Worm (Caenorhabditis elegans) whole organism, young adult: ENCODE data around the gene glb-4.

Source experiments
- B0261.1 ChIP-seq: sonication (generic microtip); optimal IDR thresholded peaks from 2 replicates; lab custom pipeline; 2016; ENCODE audit warnings: mild to moderate bottlenecking, missing genetic modification characterization, moderate library complexity, missing compliant biosample characterization
- F33H1.4 ChIP-seq: fragments of 200-800 bp; sonication (Bioruptor generic); IDR thresholded peaks from 2 replicates; pipeline ENCODE4 v1.3.6; 2022; ENCODE audit warnings: missing genetic modification reagents, missing genetic modification characterization, missing compliant biosample characterization
- F55B11.4 ChIP-seq: sonication (generic microtip); optimal IDR thresholded peaks from 2 replicates; lab custom pipeline; 2016; ENCODE audit warnings: missing compliant biosample characterization, missing genetic modification characterization, borderline replicate concordance; ENCODE audit not compliant: insufficient read depth
- K12H6.12 ChIP-seq: fragments of 200-800 bp; sonication (Bioruptor generic); optimal IDR thresholded peaks from 2 replicates; lab custom pipeline; 2018; ENCODE audit warnings: mild to moderate bottlenecking, missing genetic modification characterization, missing compliant biosample characterization
- Y53F4B.3 ChIP-seq: fragments of 200-800 bp; sonication (Bioruptor generic); IDR thresholded peaks from 2 replicates; pipeline ENCODE4 v1.3.6; 2022; ENCODE audit warnings: missing genetic modification reagents, missing genetic modification characterization, missing compliant biosample characterization
- Y53G8AR.9 ChIP-seq: fragments of 200-800 bp; sonication (Bioruptor generic); conservative IDR thresholded peaks from 2 replicates; pipeline ENCODE4 v1.3.6; 2022; ENCODE audit warnings: missing genetic modification reagents, missing genetic modification characterization, missing compliant biosample characterization
- ZK185.1 ChIP-seq: sonication (generic microtip); optimal IDR thresholded peaks from 2 replicates; lab custom pipeline; 2016; ENCODE audit warnings: mild to moderate bottlenecking, missing genetic modification characterization, missing compliant biosample characterization; ENCODE audit not compliant: poor library complexity, severe bottlenecking
- attf-3 ChIP-seq: fragments of 200-800 bp; sonication (Bioruptor generic); conservative IDR thresholded peaks from 2 replicates; pipeline ENCODE4 v1.3.6; 2022; ENCODE audit warnings: missing genetic modification reagents, missing genetic modification characterization, missing compliant biosample characterization
- bed-1 ChIP-seq: fragments of 200-800 bp; sonication (Bioruptor generic); IDR thresholded peaks from 2 replicates; pipeline ENCODE4 v1.3.6; 2022; ENCODE audit warnings: missing genetic modification reagents, missing genetic modification characterization, missing compliant biosample characterization
- ccch-3 ChIP-seq: fragments of 200-800 bp; sonication (Bioruptor generic); optimal IDR thresholded peaks from 2 replicates; lab custom pipeline; 2018; ENCODE audit warnings: mild to moderate bottlenecking, missing genetic modification characterization, missing compliant biosample characterization
- cebp-1 ChIP-seq, 2 experiments: fragments of 200-800 bp in 1 of 2; sonication (Bioruptor generic) in 1 of 2; sonication (generic microtip) in 1 of 2; IDR thresholded peaks in 1 of 2; optimal IDR thresholded peaks in 1 of 2; 2 replicates each; pipeline versions ENCODE4 v1.3.6 to Lab custom; 2017 to 2022; ENCODE audit warnings: missing compliant biosample characterization in 2 of 2, missing genetic modification characterization in 2 of 2, mild to moderate bottlenecking in 1 of 2, missing genetic modification reagents in 1 of 2, moderate library complexity in 1 of 2
- ceh-100 ChIP-seq: fragments of 200-800 bp; sonication (Bioruptor generic); IDR thresholded peaks from 2 replicates; pipeline ENCODE4 v1.3.6; 2022; ENCODE audit warnings: missing genetic modification reagents, missing genetic modification characterization, missing compliant biosample characterization
- ceh-27 ChIP-seq: fragments of 200-800 bp; sonication (Bioruptor generic); optimal IDR thresholded peaks from 2 replicates; lab custom pipeline; 2018; ENCODE audit warnings: mild to moderate bottlenecking, missing genetic modification characterization, moderate library complexity, missing compliant biosample characterization
- ceh-40 ChIP-seq: fragments of 200-800 bp; sonication (Bioruptor generic); IDR thresholded peaks from 2 replicates; pipeline ENCODE4 v1.3.6; 2022; ENCODE audit warnings: missing genetic modification characterization, missing compliant biosample characterization
- ceh-79 ChIP-seq: sonication (generic microtip); optimal IDR thresholded peaks from 2 replicates; lab custom pipeline; 2017; ENCODE audit warnings: mild to moderate bottlenecking, missing genetic modification characterization, missing compliant biosample characterization
- dox-1 ChIP-seq: fragments of 200-800 bp; sonication (Bioruptor generic); IDR thresholded peaks from 2 replicates; pipeline ENCODE4 v1.3.6; 2022; ENCODE audit warnings: missing genetic modification reagents, missing genetic modification characterization, missing compliant biosample characterization
- egl-18 ChIP-seq: fragments of 200-800 bp; sonication (Bioruptor generic); IDR thresholded peaks from 2 replicates; pipeline ENCODE4 v1.3.6; 2022; ENCODE audit warnings: missing genetic modification reagents, missing genetic modification characterization, missing compliant biosample characterization
- egl-44 ChIP-seq: fragments of 200-800 bp; sonication (Bioruptor generic); IDR thresholded peaks from 2 replicates; pipeline ENCODE4 v1.3.6; 2022; ENCODE audit warnings: missing genetic modification reagents, missing genetic modification characterization, missing compliant biosample characterization
- ets-4 ChIP-seq: fragments of 200-800 bp; sonication (Bioruptor generic); optimal IDR thresholded peaks from 2 replicates; lab custom pipeline; 2018; ENCODE audit warnings: mild to moderate bottlenecking, missing genetic modification characterization, missing compliant biosample characterization
- fkh-3 ChIP-seq: sonication (generic microtip); optimal IDR thresholded peaks from 2 replicates; lab custom pipeline; 2016; ENCODE audit warnings: mild to moderate bottlenecking, missing genetic modification characterization, missing compliant biosample characterization
- hlh-12 ChIP-seq: sonication (generic microtip); optimal IDR thresholded peaks from 2 replicates; lab custom pipeline; 2016; ENCODE audit warnings: missing genetic modification characterization, missing compliant biosample characterization
- hmg-20 ChIP-seq: fragments of 200-800 bp; sonication (Bioruptor generic); IDR thresholded peaks from 2 replicates; pipeline ENCODE4 v1.3.6; 2022; ENCODE audit warnings: missing genetic modification reagents, missing genetic modification characterization, missing compliant biosample characterization
- hsf-1 ChIP-seq: fragments of 200-800 bp; sonication (Bioruptor generic); IDR thresholded peaks from 2 replicates; pipeline ENCODE4 v1.3.6; 2022; ENCODE audit warnings: missing genetic modification reagents, missing genetic modification characterization, missing compliant biosample characterization
- lag-1 ChIP-seq: fragments of 200-800 bp; sonication (Bioruptor generic); IDR thresholded peaks from 2 replicates; pipeline ENCODE4 v1.3.6; 2022; ENCODE audit warnings: missing genetic modification reagents, missing genetic modification characterization, missing compliant biosample characterization
- let-526 ChIP-seq: fragments of 200-800 bp; sonication (Bioruptor generic); IDR thresholded peaks from 2 replicates; pipeline ENCODE4 v1.3.6; 2022; ENCODE audit warnings: missing genetic modification reagents, missing genetic modification characterization, missing compliant biosample characterization
- let-607 ChIP-seq, 2 experiments: fragments of 200-800 bp in 1 of 2; sonication (Bioruptor generic) in 1 of 2; sonication (generic microtip) in 1 of 2; optimal IDR thresholded peaks; 2 replicates each; lab custom pipeline; 2016 to 2018; ENCODE audit warnings: mild to moderate bottlenecking in 2 of 2, missing compliant biosample characterization in 2 of 2, missing genetic modification characterization in 2 of 2, moderate library complexity in 2 of 2, missing genotype in 1 of 2
- lin-26 ChIP-seq: fragments of 200-800 bp; sonication (Bioruptor generic); IDR thresholded peaks from 2 replicates; pipeline ENCODE4 v1.3.6; 2022; ENCODE audit warnings: missing genetic modification reagents, missing genetic modification characterization, missing compliant biosample characterization
- lin-40 ChIP-seq: sonication (generic microtip); optimal IDR thresholded peaks from 2 replicates; lab custom pipeline; 2016; ENCODE audit warnings: missing genetic modification characterization, mild to moderate bottlenecking, missing compliant biosample characterization, missing genotype, missing genetic modification reagents
- lir-1 ChIP-seq: fragments of 200-800 bp; sonication (Bioruptor generic); conservative IDR thresholded peaks from 2 replicates; pipeline ENCODE4 v1.3.6; 2022; ENCODE audit warnings: missing genetic modification reagents, missing genetic modification characterization, missing compliant biosample characterization
- madf-3 ChIP-seq: fragments of 200-800 bp; sonication (Bioruptor generic); IDR thresholded peaks from 2 replicates; pipeline ENCODE4 v1.3.6; 2022; ENCODE audit warnings: missing genetic modification reagents, missing genetic modification characterization, missing compliant biosample characterization
- madf-6 ChIP-seq: fragments of 200-800 bp; sonication (Bioruptor generic); IDR thresholded peaks from 2 replicates; pipeline ENCODE4 v1.3.6; 2022; ENCODE audit warnings: missing genetic modification reagents, missing genetic modification characterization, missing compliant biosample characterization
- madf-8 ChIP-seq: fragments of 200-800 bp; sonication (Bioruptor generic); conservative IDR thresholded peaks from 2 replicates; pipeline ENCODE4 v1.3.6; 2022; ENCODE audit warnings: missing genetic modification reagents, missing genetic modification characterization, missing compliant biosample characterization
- nfyb-1 ChIP-seq: fragments of 200-800 bp; sonication (Bioruptor generic); IDR thresholded peaks from 2 replicates; pipeline ENCODE4 v1.3.6; 2022; ENCODE audit warnings: missing genetic modification reagents, missing genetic modification characterization, missing compliant biosample characterization
- nhr-120 ChIP-seq: fragments of 200-800 bp; sonication (Bioruptor generic); IDR thresholded peaks from 2 replicates; pipeline ENCODE4 v1.3.6; 2022; ENCODE audit warnings: missing genetic modification characterization, missing compliant biosample characterization
- nhr-90 ChIP-seq: sonication (generic microtip); optimal IDR thresholded peaks from 2 replicates; lab custom pipeline; 2016; ENCODE audit warnings: missing genotype, mild to moderate bottlenecking, missing genetic modification characterization, missing compliant biosample characterization
- pha-4 ChIP-seq: fragments of 150-350 bp; sonication (generic microtip); optimal IDR thresholded peaks from 2 replicates; lab custom pipeline; 2014; ENCODE audit warnings: missing biosample characterization, missing genetic modification reagents, missing genetic modification characterization
- repo-1 ChIP-seq: sonication (generic microtip); optimal IDR thresholded peaks from 2 replicates; lab custom pipeline; 2017; ENCODE audit warnings: mild to moderate bottlenecking, missing genetic modification characterization, missing compliant biosample characterization
- rpc-1 ChIP-seq, 2 experiments: fragments of 150-350 bp in 1 of 2; sonication (generic microtip) in 1 of 2; optimal IDR thresholded peaks; 2 replicates each; lab custom pipeline; 2014 to 2018; ENCODE audit warnings: missing biosample characterization in 1 of 2, missing genetic modification characterization in 1 of 2, missing genetic modification reagents in 1 of 2, missing genotype in 1 of 2
- sdz-38 ChIP-seq: sonication (generic microtip); optimal IDR thresholded peaks from 2 replicates; lab custom pipeline; 2016; ENCODE audit warnings: missing genotype, missing genetic modification characterization, missing compliant biosample characterization
- snpc-3.4 ChIP-seq: sonication (generic microtip); optimal IDR thresholded peaks from 2 replicates; lab custom pipeline; 2017; ENCODE audit warnings: missing genetic modification characterization, mild to moderate bottlenecking, missing compliant biosample characterization, antibody characterized with exemption, moderate library complexity, missing genotype, missing genetic modification reagents
- snpc-4 ChIP-seq, 5 experiments: fragments of 150-350 bp in 1 of 5; sonication (generic microtip) in 4 of 5; optimal IDR thresholded peaks; 2 replicates each; lab custom pipeline; 2014 to 2018; ENCODE audit warnings: missing genetic modification characterization in 5 of 5, missing biosample characterization in 3 of 5, antibody characterized with exemption in 2 of 5, mild to moderate bottlenecking in 2 of 5, missing compliant biosample characterization in 2 of 5, missing genotype in 2 of 5, moderate library complexity in 2 of 5, missing genetic modification reagents in 1 of 5
- sptf-2 ChIP-seq: fragments of 200-800 bp; sonication (Bioruptor generic); optimal IDR thresholded peaks from 2 replicates; lab custom pipeline; 2018; ENCODE audit warnings: mild to moderate bottlenecking, missing genetic modification characterization, missing compliant biosample characterization
- unc-130 ChIP-seq: sonication (generic microtip); optimal IDR thresholded peaks from 2 replicates; lab custom pipeline; 2016; ENCODE audit warnings: missing genetic modification reagents, missing genetic modification characterization, missing compliant biosample characterization
- zfh-2 ChIP-seq: fragments of 200-800 bp; sonication (Bioruptor generic); conservative IDR thresholded peaks from 2 replicates; pipeline ENCODE4 v1.3.6; 2022; ENCODE audit warnings: missing genetic modification reagents, missing genetic modification characterization, missing compliant biosample characterization
- ztf-28 ChIP-seq: fragments of 200-800 bp; sonication (Bioruptor generic); IDR thresholded peaks from 2 replicates; pipeline ENCODE4 v1.3.6; 2022; ENCODE audit warnings: missing genetic modification reagents, missing genetic modification characterization, missing compliant biosample characterization
- ztf-6 ChIP-seq: fragments of 200-800 bp; sonication (Bioruptor generic); IDR thresholded peaks from 2 replicates; pipeline ENCODE4 v1.3.6; 2022; ENCODE audit warnings: missing genetic modification reagents, missing genetic modification characterization, missing compliant biosample characterization

The glb-4 gene

DNA sequence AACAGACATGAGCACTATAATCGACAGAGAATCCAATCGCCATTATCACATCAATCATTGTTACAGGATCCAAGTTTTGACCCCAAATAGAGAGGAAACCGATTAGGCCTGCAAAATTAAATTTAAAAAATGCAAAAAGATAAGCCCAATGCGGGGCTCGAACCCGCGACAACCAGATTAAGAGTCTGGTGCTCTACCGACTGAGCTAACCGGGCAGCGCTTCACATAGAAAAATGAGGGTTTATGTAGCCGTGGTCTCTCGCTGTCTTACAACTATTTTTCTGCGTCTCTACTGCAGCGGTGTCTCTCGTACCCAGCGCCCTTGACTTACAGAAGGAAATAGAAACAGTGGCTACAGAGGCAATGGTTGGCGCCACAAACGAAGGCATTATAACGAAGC is 46.7 kb upstream of the glb-4 start (continued):
- TF ChIP-seq lin-40 (tag; lab: Kevin White, UChicago): peak; percentile 33
- peak; percentile 84 for TF ChIP-seq lin-26 (GFP tag; lab: Robert Waterston, UW)
- TF ChIP-seq repo-1 (tag; lab: Kevin White, UChicago): no peak
- TF ChIP-seq hmg-20: no peak
- TF ChIP-seq zfh-2 (GFP tag; lab: Robert Waterston, UW): 0 out of 2 replicates have a peak, but pooled peaks have one; percentile 19
- no peak for TF ChIP-seq sptf-2 (GFP tag; lab: Kevin White, UChicago)
- no peak for TF ChIP-seq ceh-40 (GFP tag; lab: Robert Waterston, UW)
- 0 out of 2 replicates have a peak, but pooled peaks have one; percentile 25 for TF ChIP-seq Y53F4B.3 (GFP tag; lab: Robert Waterston, UW)
- peak; percentile 45 for TF ChIP-seq snpc-3.4 (tag; lab: Kevin White, UChicago)
- TF ChIP-seq B0261.1: peak; percentile 88
- peak; percentile 85 for TF ChIP-seq ZK185.1 (tag; lab: Kevin White, UChicago)
- TF ChIP-seq unc-130 (GFP tag; lab: Kevin White, UChicago): peak; percentile 4
- TF ChIP-seq Y53G8AR.9: no peak
- no peak for TF ChIP-seq hsf-1 (GFP tag; lab: Robert Waterston, UW)
- TF ChIP-seq egl-18 (GFP tag; lab: Robert Waterston, UW): no peak
- TF ChIP-seq bed-1 (GFP tag; lab: Robert Waterston, UW): no peak
- TF ChIP-seq nfyb-1 (GFP tag; lab: Robert Waterston, UW): peak; percentile 68
- TF ChIP-seq let-526: 0 out of 2 replicates have a peak, but pooled peaks have one; percentile 11
- no peak for TF ChIP-seq pha-4 (tag; lab: Kevin White, UChicago)
- peak; percentile 68; the same call in 1 of the 2 replicates for TF ChIP-seq egl-44
- TF ChIP-seq ceh-79: no peak
- peak in 1 of 2 experiments; percentile 33 for TF ChIP-seq let-607 (tag; optimal IDR thresholded peaks at IDR 0.05; lab: Kevin White, UChicago)
- TF ChIP-seq madf-8 (GFP tag; lab: Robert Waterston, UW): peak; percentile 19; the same call in 1 of the 2 replicates
- no peak for TF ChIP-seq sdz-38 (tag; lab: Kevin White, UChicago)
- no peak for TF ChIP-seq madf-3 (GFP tag; lab: Robert Waterston, UW)
- peak; percentile 74 for TF ChIP-seq rpc-1 (optimal IDR thresholded peaks at IDR 0.05; lab: Kevin White, UChicago)
- peak; percentile 88 for TF ChIP-seq rpc-1 (tag; optimal IDR thresholded peaks at IDR 0.05; lab: Kevin White, UChicago)
- TF ChIP-seq ztf-28 (GFP tag; lab: Robert Waterston, UW): 0 out of 2 replicates have a peak, but pooled peaks have one; percentile 51
- TF ChIP-seq K12H6.12 (tag; lab: Kevin White, UChicago): no peak
- no peak for TF ChIP-seq lag-1 (GFP tag; lab: Robert Waterston, UW)
- TF ChIP-seq nhr-120: no peak
- TF ChIP-seq ceh-100 (GFP tag; lab: Robert Waterston, UW): peak; percentile 40
- TF ChIP-seq nhr-90 (tag; lab: Kevin White, UChicago): peak; percentile 80
- peak; percentile 3 for TF ChIP-seq fkh-3 (tag; lab: Kevin White, UChicago)
- no peak for TF ChIP-seq F55B11.4 (tag; lab: Kevin White, UChicago)
- TF ChIP-seq hlh-12: peak; percentile 28
- 0 out of 2 replicates have a peak, but pooled peaks have one; percentile 22 for TF ChIP-seq attf-3 (GFP tag; lab: Robert Waterston, UW)
- TF ChIP-seq F33H1.4 (GFP tag; lab: Robert Waterston, UW): peak; percentile 60
- peak; percentile 19 for TF ChIP-seq ceh-27 (GFP tag; lab: Kevin White, UChicago)
- peak; percentile 73 for TF ChIP-seq dox-1 (GFP tag; lab: Robert Waterston, UW)
- no peak for TF ChIP-seq cebp-1 (GFP tag; IDR thresholded peaks at IDR 0.05; lab: Robert Waterston, UW)
- TF ChIP-seq cebp-1 (tag; optimal IDR thresholded peaks at IDR 0.05; lab: Kevin White, UChicago): peak; percentile 64
- TF ChIP-seq ztf-6 (GFP tag; lab: Robert Waterston, UW): 0 out of 2 replicates have a peak, but pooled peaks have one; percentile 52
- no peak for TF ChIP-seq ets-4 (GFP tag; lab: Kevin White, UChicago)
- TF ChIP-seq snpc-4 (GFP tag; optimal IDR thresholded peaks at IDR 0.05; lab: Kevin White, UChicago): peak; percentile 36
- peak; percentile 10 to 83 (median 71) for TF ChIP-seq snpc-4 (tag; optimal IDR thresholded peaks at IDR 0.05; lab: Kevin White, UChicago)
- TF ChIP-seq ccch-3: no peak
- peak; percentile 58 for TF ChIP-seq madf-6 (GFP tag; lab: Robert Waterston, UW)
- TF ChIP-seq lir-1 (GFP tag; lab: Robert Waterston, UW): 0 out of 2 replicates have a peak, but pooled peaks have one; percentile 31
